Worm (Caenorhabditis elegans) whole organism, midembryonic: ENCODE data around the gene ndub-2.

Source experiments
- flt-1 ChIP-seq: fragments of 200-800 bp; sonication (Bioruptor generic); IDR thresholded peaks from 2 replicates; pipeline ENCODE4 v1.3.6; 2022; ENCODE audit warnings: missing genetic modification characterization, missing compliant biosample characterization
- klf-2 ChIP-seq: fragments of 200-800 bp; sonication (Bioruptor generic); conservative IDR thresholded peaks from 2 replicates; pipeline ENCODE4 v1.3.6; 2022; ENCODE audit warnings: missing genetic modification reagents, missing genetic modification characterization, missing compliant biosample characterization
- tab-1 ChIP-seq: fragments of 200-800 bp; sonication (Bioruptor generic); IDR thresholded peaks from 2 replicates; pipeline ENCODE4 v1.3.6; 2022; ENCODE audit warnings: missing genetic modification characterization, missing compliant biosample characterization
- ztf-23 ChIP-seq: fragments of 200-800 bp; sonication (Bioruptor generic); IDR thresholded peaks from 2 replicates; pipeline ENCODE4 v1.3.6; 2022; ENCODE audit warnings: missing genetic modification reagents, missing genetic modification characterization, missing compliant biosample characterization

DNA sequence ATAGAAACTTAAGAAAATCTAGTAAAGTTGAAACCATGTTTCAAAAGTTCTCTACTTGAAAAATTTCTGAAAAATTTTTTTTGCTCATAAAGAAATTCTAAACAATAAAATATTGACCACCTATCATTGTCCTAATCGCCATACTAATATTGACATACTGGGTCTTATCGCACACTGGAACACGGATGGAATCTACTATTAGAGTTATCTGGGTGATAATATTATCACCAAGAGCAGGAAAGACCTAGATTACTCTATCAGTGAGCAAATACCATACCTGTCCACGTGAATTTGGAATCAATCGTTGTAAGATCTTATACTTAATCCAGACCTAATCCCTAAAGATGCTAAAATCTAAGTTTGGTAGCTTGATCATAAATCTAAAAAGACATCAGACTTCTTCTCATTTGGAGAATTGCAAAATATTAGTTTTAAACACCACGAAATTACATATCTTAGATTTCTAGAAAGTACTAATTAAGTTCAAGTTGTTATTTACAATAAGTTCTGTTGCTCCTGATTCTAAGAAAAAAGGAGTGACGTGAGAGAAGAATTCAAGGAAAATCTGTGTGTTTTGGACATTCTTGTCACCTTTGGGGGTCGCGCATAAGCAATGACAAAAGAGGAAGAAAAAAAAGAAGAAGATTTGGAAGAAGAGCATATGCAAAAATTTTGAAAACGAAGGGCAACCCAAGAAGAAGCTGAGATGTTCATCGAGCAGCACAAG lies 14.0 kb downstream of the ndub-2 start:
- TF ChIP-seq flt-1 (no peak), klf-2 (no peak), tab-1 (GFP tag; lab: Robert Waterston, UW) (no peak), ztf-23 (GFP tag; lab: Robert Waterston, UW) (no peak)
